Worm (Caenorhabditis elegans): ENCODE results near the gene F45E1.5.

Gene F45E1.5

ce11 chrX:8017305-8017704, 40.8 kb downstream of the F45E1.5 start (continued):
- TF ChIP-seq hmg-1.2 (GFP tag; IDR thresholded peaks at IDR 0.05) (peak; percentile 41; the same call in 1 of the 2 replicates), lin-35 (GFP tag; optimal IDR thresholded peaks at IDR 0.05) (peak in 1 of 3 experiments; percentile 36), hmg-20 (GFP tag; IDR thresholded peaks at IDR 0.05) (peak; percentile 45; the same call in 1 of the 2 replicates), B0336.3 (GFP tag; IDR thresholded peaks at IDR 0.05) (peak; percentile 48; the same call in 1 of the 2 replicates), ekl-4 (GFP tag; IDR thresholded peaks at IDR 0.05) (peak; percentile 60), F52B5.7 (tag; optimal IDR thresholded peaks at IDR 0.05) (peak; percentile 29), madf-3 (GFP tag; IDR thresholded peaks at IDR 0.05) (0 out of 2 replicates have a peak, but pooled peaks have one; percentile 28), nhr-80 (tag; optimal IDR thresholded peaks at IDR 0.05) (no peak), egrh-3 (GFP tag; IDR thresholded peaks at IDR 0.05) (peak; percentile 100), sea-2 (GFP tag; IDR thresholded peaks at IDR 0.05) (0 out of 2 replicates have a peak, but pooled peaks have one; percentile 43), lag-1 (GFP tag; IDR thresholded peaks at IDR 0.05) (0 out of 2 replicates have a peak, but pooled peaks have one; percentile 13), K11D2.4 (GFP tag; IDR thresholded peaks at IDR 0.05) (peak; percentile 54; the same call in 1 of the 2 replicates)

- TF ChIP-seq pha-4 (tag; optimal IDR thresholded peaks at IDR 0.05) (peak; percentile 35), nhr-80 (tag; optimal IDR thresholded peaks at IDR 0.05) (peak; percentile 26), ztf-3 (GFP tag; optimal IDR thresholded peaks at IDR 0.05) (no peak), sptf-2 (GFP tag; optimal IDR thresholded peaks at IDR 0.05) (no peak), snpc-1.3 (tag; optimal IDR thresholded peaks at IDR 0.05; ENCODE audit: insufficient read depth) (no peak), lin-26 (GFP tag; IDR thresholded peaks at IDR 0.05) (no peak), bed-1 (GFP tag; IDR thresholded peaks at IDR 0.05) (no peak), sea-2 (GFP tag; IDR thresholded peaks at IDR 0.05) (no peak), C17E4.6 (GFP tag; IDR thresholded peaks at IDR 0.05) (no peak), fkh-3 (tag; optimal IDR thresholded peaks at IDR 0.05) (no peak), unc-62 (GFP tag; optimal IDR thresholded peaks at IDR 0.05) (no peak), F52B5.7 (tag; optimal IDR thresholded peaks at IDR 0.05) (no peak), lin-40 (tag; optimal IDR thresholded peaks at IDR 0.05) (no peak), zim-3 (tag; optimal IDR thresholded peaks at IDR 0.05) (no peak), rpc-1 (optimal IDR thresholded peaks at IDR 0.05) (no peak), rpc-1 (tag; optimal IDR thresholded peaks at IDR 0.05) (no peak)
Observed at ce11 chrX:8017759-8018158, 41.3 kb downstream of the F45E1.5 start, which contains the start of gene C34D10.5. C34D10.5 (plus strand) TSS chrX:8018027.

- TF ChIP-seq pbrm-1 (GFP tag; IDR thresholded peaks at IDR 0.05) = 0 out of 2 replicates have a peak, but pooled peaks have one; percentile 20
- peak; percentile 26 for TF ChIP-seq ceh-27 (GFP tag; optimal IDR thresholded peaks at IDR 0.05)
- no peak for TF ChIP-seq attf-3 (GFP tag; conservative IDR thresholded peaks at IDR 0.05)
- TF ChIP-seq cebp-1 (GFP tag; IDR thresholded peaks at IDR 0.05) = no peak
- TF ChIP-seq cebp-1 (tag; optimal IDR thresholded peaks at IDR 0.05) = peak; percentile 34
- TF ChIP-seq ztf-26 (tag; optimal IDR thresholded peaks at IDR 0.05) = peak; percentile 53
- no peak for TF ChIP-seq sptf-2 (GFP tag; optimal IDR thresholded peaks at IDR 0.05)
- peak; percentile 24 for TF ChIP-seq ama-1 (optimal IDR thresholded peaks at IDR 0.05)
- no peak for TF ChIP-seq ama-1 (GFP tag; optimal IDR thresholded peaks at IDR 0.05)
- peak; percentile 32 for TF ChIP-seq somi-1 (GFP tag; optimal IDR thresholded peaks at IDR 0.05)
- peak; percentile 18 for TF ChIP-seq tbp1 (GFP tag; optimal IDR thresholded peaks at IDR 0.05)
Observed at ce11 chrX:8018441-8018840, 41.9 kb downstream of the F45E1.5 start.

- no peak for TF ChIP-seq Y53F4B.3 (GFP tag; IDR thresholded peaks at IDR 0.05)
- TF ChIP-seq pha-4 (tag; optimal IDR thresholded peaks at IDR 0.05) = no peak
- 0 out of 2 replicates have a peak, but pooled peaks have one; percentile 43 for TF ChIP-seq attf-6 (GFP tag; IDR thresholded peaks at IDR 0.05)
- TF ChIP-seq attf-5 (GFP tag; optimal IDR thresholded peaks at IDR 0.05) = peak; percentile 48
- no peak for TF ChIP-seq sdz-38 (tag; optimal IDR thresholded peaks at IDR 0.05)
- peak; percentile 79; the same call in 1 of the 2 replicates for TF ChIP-seq C06A6.2 (GFP tag; conservative IDR thresholded peaks at IDR 0.05)
- peak; percentile 87 for TF ChIP-seq dox-1 (GFP tag; IDR thresholded peaks at IDR 0.05)
- TF ChIP-seq rcor-1 (GFP tag; IDR thresholded peaks at IDR 0.05) = peak; percentile 43; the same call in 1 of the 2 replicates
- no peak for TF ChIP-seq lsl-1 (GFP tag; optimal IDR thresholded peaks at IDR 0.05)
- no peak for TF ChIP-seq nhr-179 (tag; optimal IDR thresholded peaks at IDR 0.05)
- TF ChIP-seq lin-54 (GFP tag; optimal IDR thresholded peaks at IDR 0.05) = peak; percentile 61
- TF ChIP-seq atf-7 (tag; optimal IDR thresholded peaks at IDR 0.05) = peak; percentile 89
- TF ChIP-seq egl-44 (GFP tag; IDR thresholded peaks at IDR 0.05) = peak; percentile 80; the same call in 1 of the 2 replicates
Observed at ce11 chrX:8019665-8020064, 43.2 kb downstream of the F45E1.5 start.
